Worm (Caenorhabditis elegans): ENCODE data around the gene Y39G8B.1.

The Y39G8B.1 gene

DNA sequence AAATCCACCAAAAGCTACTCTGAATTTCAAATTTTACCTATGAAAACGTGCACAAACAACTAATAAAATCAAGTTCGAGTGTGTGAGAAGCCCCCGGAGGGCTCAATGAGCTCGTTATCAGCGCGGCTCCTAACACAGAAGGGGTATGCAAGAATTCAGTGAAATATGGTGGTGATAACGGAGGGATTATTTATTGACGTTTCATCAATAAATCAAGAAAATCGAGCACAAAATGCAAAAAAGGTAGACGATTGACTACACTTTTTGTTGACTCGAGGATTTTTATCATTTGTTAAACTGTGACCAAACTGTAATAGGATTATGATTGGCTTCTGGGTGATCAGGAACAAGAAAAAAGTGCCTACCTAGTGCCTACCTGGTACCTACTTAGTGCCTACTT, 16.2 kb downstream of the Y39G8B.1 start, which contains the start of gene zip-3:
Gene zip-3 (minus strand): TSS at position 21 of the 400 bp plus-strand sequence.
- TF ChIP-seq pqm-1 (tag; optimal IDR thresholded peaks at IDR 0.05) (peak; percentile 55), snpc-4 (tag; optimal IDR thresholded peaks at IDR 0.05) (no peak), elt-2 (tag; optimal IDR thresholded peaks at IDR 0.05) (peak; percentile 88)

ce11 chrII:13956529-13956928, 17.1 kb downstream of the Y39G8B.1 start:
- TF ChIP-seq pqm-1 (tag; optimal IDR thresholded peaks at IDR 0.05) (peak; percentile 92), pha-4 (tag; optimal IDR thresholded peaks at IDR 0.05) (peak; percentile 33), unc-39 (tag; optimal IDR thresholded peaks at IDR 0.05) (no peak), elt-3 (tag; optimal IDR thresholded peaks at IDR 0.05) (no peak), nhr-43 (tag; optimal IDR thresholded peaks at IDR 0.05; ENCODE audit: poor library complexity, severe bottlenecking) (no peak), zag-1 (tag; optimal IDR thresholded peaks at IDR 0.05) (no peak), nfya-1 (tag; optimal IDR thresholded peaks at IDR 0.05; ENCODE audit: insufficient read depth) (peak; percentile 59), nhr-77 (tag; optimal IDR thresholded peaks at IDR 0.05) (no peak), nhr-28 (tag; optimal IDR thresholded peaks at IDR 0.05) (no peak), elt-2 (tag; optimal IDR thresholded peaks at IDR 0.05) (peak; percentile 96), nhr-76 (tag; optimal IDR thresholded peaks at IDR 0.05) (no peak), jun-1 (tag; optimal IDR thresholded peaks at IDR 0.05) (peak; percentile 13), lin-39 (tag; optimal IDR thresholded peaks at IDR 0.05) (no peak), skn-1 (tag; optimal IDR thresholded peaks at IDR 0.05) (no peak), nhr-12 (tag; optimal IDR thresholded peaks at IDR 0.05) (no peak), ama-1 (optimal IDR thresholded peaks at IDR 0.05) (no peak), fos-1 (tag; optimal IDR thresholded peaks at IDR 0.05) (no peak), mml-1 (tag; optimal IDR thresholded peaks at IDR 0.05) (no peak), sea-2 (GFP tag; optimal IDR thresholded peaks at IDR 0.05) (no peak), ztf-11 (tag; optimal IDR thresholded peaks at IDR 0.05) (no peak), fkh-2 (tag; optimal IDR thresholded peaks at IDR 0.05) (no peak), daf-12 (tag; optimal IDR thresholded peaks at IDR 0.05) (no peak), lsy-12 (tag; optimal IDR thresholded peaks at IDR 0.05) (no peak)

DNA sequence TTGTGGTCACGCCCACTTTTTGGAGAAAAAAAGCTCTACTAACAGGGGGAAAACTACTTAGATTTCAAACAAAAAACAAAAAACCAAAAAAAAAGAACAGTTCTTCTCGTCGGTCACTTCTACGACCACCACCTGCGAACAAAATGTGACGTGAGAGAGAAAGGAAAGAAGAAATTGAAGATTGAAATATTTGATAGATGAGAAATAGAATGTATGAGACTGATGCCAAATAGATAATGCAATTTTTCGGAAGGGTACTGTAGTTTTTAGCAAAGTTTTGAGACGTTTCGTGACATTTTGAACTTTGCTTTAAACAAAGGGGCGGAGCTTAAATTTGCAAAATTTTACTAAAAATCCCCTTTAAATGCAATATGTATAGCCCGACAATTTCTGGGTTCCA, 18.6 kb downstream of the Y39G8B.1 start:
- TF ChIP-seq mml-1 (tag; optimal IDR thresholded peaks at IDR 0.05) (no peak), nhr-25 (tag; optimal IDR thresholded peaks at IDR 0.05) (peak; percentile 2), pqm-1 (tag; optimal IDR thresholded peaks at IDR 0.05) (no peak), nhr-77 (tag; optimal IDR thresholded peaks at IDR 0.05) (no peak), elt-2 (tag; optimal IDR thresholded peaks at IDR 0.05) (peak; percentile 38), nfya-1 (tag; optimal IDR thresholded peaks at IDR 0.05; ENCODE audit: insufficient read depth) (no peak), ceh-9 (tag; optimal IDR thresholded peaks at IDR 0.05) (no peak), elt-1 (tag; optimal IDR thresholded peaks at IDR 0.05) (peak; percentile 45)

DNA sequence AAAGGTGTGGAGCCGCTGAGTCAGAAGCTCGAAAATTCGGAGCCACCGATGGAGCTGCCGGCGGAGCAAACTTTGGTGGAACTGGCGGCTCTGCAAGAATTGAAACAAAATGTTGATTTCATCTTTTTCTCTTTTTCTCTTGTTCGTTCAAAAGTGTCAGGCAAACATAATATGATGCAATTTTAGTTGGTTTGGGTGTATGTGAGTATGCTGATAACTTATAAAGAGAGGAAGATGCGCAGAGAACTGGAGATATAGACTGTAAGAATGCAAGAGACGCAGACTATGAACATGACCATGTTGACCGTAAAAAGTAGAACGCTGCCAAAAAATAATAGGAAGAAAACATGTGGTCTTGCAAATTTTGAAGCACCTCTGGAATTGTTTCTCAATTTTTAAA, 19.5 kb downstream of the Y39G8B.1 start:
- TF ChIP-seq jun-1 (tag; optimal IDR thresholded peaks at IDR 0.05) (peak; percentile 12), pqm-1 (tag; optimal IDR thresholded peaks at IDR 0.05) (peak; percentile 78), snpc-4 (tag; optimal IDR thresholded peaks at IDR 0.05) (peak; percentile 62), pha-4 (tag; optimal IDR thresholded peaks at IDR 0.05) (peak; percentile 75), elt-2 (tag; optimal IDR thresholded peaks at IDR 0.05) (peak; percentile 91), mml-1 (tag; optimal IDR thresholded peaks at IDR 0.05) (no peak), aly-2 (tag; optimal IDR thresholded peaks at IDR 0.05) (no peak)

ce11 chrII:13951986-13952385, 21.6 kb downstream of the Y39G8B.1 start:
- TF ChIP-seq pqm-1 (tag; optimal IDR thresholded peaks at IDR 0.05) = no peak
- no peak for TF ChIP-seq eor-1 (tag; optimal IDR thresholded peaks at IDR 0.05)
- TF ChIP-seq ama-1 (optimal IDR thresholded peaks at IDR 0.05) = no peak
- no peak for TF ChIP-seq nhr-23 (tag; optimal IDR thresholded peaks at IDR 0.05)
- TF ChIP-seq unc-62 (GFP tag; optimal IDR thresholded peaks at IDR 0.05) = no peak
- TF ChIP-seq nhr-12 (tag; optimal IDR thresholded peaks at IDR 0.05) = no peak
- TF ChIP-seq nhr-67 (tag; optimal IDR thresholded peaks at IDR 0.05) = no peak
- no peak for TF ChIP-seq sea-2 (GFP tag; optimal IDR thresholded peaks at IDR 0.05)
- TF ChIP-seq ZK546.5 (tag; optimal IDR thresholded peaks at IDR 0.05) = no peak

ce11 chrII:13949290-13949689, 24.3 kb downstream of the Y39G8B.1 start, which contains the start of gene sre-44:
Gene sre-44, plus strand, starts transcription at chrII:13949590.
- TF ChIP-seq ceh-28 (tag; optimal IDR thresholded peaks at IDR 0.05) = no peak
- peak; percentile 49 for TF ChIP-seq elt-2 (tag; optimal IDR thresholded peaks at IDR 0.05)
